Fruit fly (Drosophila melanogaster): Measurements from ENCODE around the gene CG34140.
A peak's percentile ranks its signal among the peaks of the same experiment; 100 is the strongest.

Gene CG34140

dm6 chr3L:160446-161094, 23.7 kb downstream of the CG34140 start (continued):
- TF ChIP-seq croc (GFP tag; conservative IDR thresholded peaks at IDR 0.05) (no peak), CG4328 (GFP tag; optimal IDR thresholded peaks at IDR 0.05) (no peak), CG2889 (GFP tag; IDR thresholded peaks at IDR 0.05) (no peak), Camta (GFP tag; optimal IDR thresholded peaks at IDR 0.05) (no peak), Lim3 (GFP tag; IDR thresholded peaks at IDR 0.05) (no peak), CG33213 (GFP tag; optimal IDR thresholded peaks at IDR 0.05) (no peak), eyg (GFP tag; optimal IDR thresholded peaks at IDR 0.05) (no peak), CG3163 (GFP tag; optimal IDR thresholded peaks at IDR 0.05) (no peak), btn (GFP tag; optimal IDR thresholded peaks at IDR 0.05) (no peak), CG32767 (GFP tag; IDR thresholded peaks at IDR 0.05) (no peak), ERR (GFP tag; optimal IDR thresholded peaks at IDR 0.05) (no peak), Dfd (GFP tag; optimal IDR thresholded peaks at IDR 0.05) (no peak), Bdp1 (GFP tag; optimal IDR thresholded peaks at IDR 0.05) (no peak), CG2712 (tag; optimal IDR thresholded peaks at IDR 0.05) (peak; percentile 2), Dip3 (GFP tag; optimal IDR thresholded peaks at IDR 0.05) (no peak), CG10321 (GFP tag; IDR thresholded peaks at IDR 0.05) (no peak), trem (tag; optimal IDR thresholded peaks at IDR 0.05) (no peak), tap (tag; optimal IDR thresholded peaks at IDR 0.05) (peak; percentile 12), Gug (GFP tag; IDR thresholded peaks at IDR 0.05) (no peak), CG1233 (GFP tag; optimal IDR thresholded peaks at IDR 0.05) (no peak), CG7357 (GFP tag; IDR thresholded peaks at IDR 0.05) (no peak), wek (GFP tag; optimal IDR thresholded peaks at IDR 0.05) (no peak), CG15601 (tag; optimal IDR thresholded peaks at IDR 0.05) (no peak), Doc3 (GFP tag; IDR thresholded peaks at IDR 0.05; ENCODE audit: partially characterized antibody) (no peak), Dref (GFP tag; IDR thresholded peaks at IDR 0.05) (no peak), gro (GFP tag; optimal IDR thresholded peaks at IDR 0.05) (peak; percentile 61), CG8924 (tag; optimal IDR thresholded peaks at IDR 0.05) (peak; percentile 32), CG10462 (GFP tag; optimal IDR thresholded peaks at IDR 0.05) (no peak), zen2 (GFP tag; IDR thresholded peaks at IDR 0.05; ENCODE audit: partially characterized antibody) (peak; percentile 27; the same call in 2 of the 3 replicates), CG10431 (GFP tag; optimal IDR thresholded peaks at IDR 0.05) (no peak), Max (GFP tag; optimal IDR thresholded peaks at IDR 0.05) (no peak), insv (GFP tag; optimal IDR thresholded peaks at IDR 0.05) (peak in 1 of 2 experiments; percentile 46), MTF-1 (GFP tag; optimal IDR thresholded peaks at IDR 0.05; ENCODE audit: borderline replicate concordance) (no peak), Dbx (GFP tag; IDR thresholded peaks at IDR 0.05) (peak; percentile 59; the same call in 2 of the 3 replicates), chm (GFP tag; IDR thresholded peaks at IDR 0.05) (peak; percentile 67), shn (GFP tag; optimal IDR thresholded peaks at IDR 0.05) (no peak), CG2678 (tag; optimal IDR thresholded peaks at IDR 0.05) (peak; percentile 40), fru (optimal IDR thresholded peaks at IDR 0.05) (no peak), CG1529 (GFP tag; optimal IDR thresholded peaks at IDR 0.05) (no peak), CG16779 (GFP tag; IDR thresholded peaks at IDR 0.05) (no peak), ranshi (GFP tag; IDR thresholded peaks at IDR 0.05) (no peak), disco-r (GFP tag; optimal IDR thresholded peaks at IDR 0.05) (no peak), CG13296 (GFP tag; optimal IDR thresholded peaks at IDR 0.05) (peak; percentile 55), CG10959 (GFP tag; IDR thresholded peaks at IDR 0.05) (no peak), ato (GFP tag; IDR thresholded peaks at IDR 0.05; ENCODE audit: partially characterized antibody) (no peak), MBD-R2 (GFP tag; IDR thresholded peaks at IDR 0.05) (peak; percentile 4; the same call in 1 of the 2 replicates), CG14050 (GFP tag; IDR thresholded peaks at IDR 0.05) (no peak), CG12104 (GFP tag; optimal IDR thresholded peaks at IDR 0.05) (no peak), ssp (GFP tag; IDR thresholded peaks at IDR 0.05) (no peak), h (optimal IDR thresholded peaks at IDR 0.05) (no peak), CG7556 (GFP tag; optimal IDR thresholded peaks at IDR 0.05) (no peak), Adf1 (GFP tag; IDR thresholded peaks at IDR 0.05) (no peak; the same call in 1 of the 2 replicates)

Data from whole organism, embryonic.